Fruit fly (Drosophila melanogaster): Measurements from ENCODE around the gene CG13116.
A peak's percentile ranks its signal among the peaks of the same experiment; 100 is the strongest.

CG13116 gene

dm6 chr2L:9698923-9699493 lies 30.7 kb upstream of the CG13116 start, which contains the start of gene Pka-C1 (continued):
- peak; percentile 32 for TF ChIP-seq CG17829 (tag; optimal IDR thresholded peaks at IDR 0.05)
- no peak for TF ChIP-seq CG12942 (GFP tag; optimal IDR thresholded peaks at IDR 0.05)
- 0 out of 2 replicates have a peak, but pooled peaks have one; percentile 18 for TF ChIP-seq Drgx (GFP tag; IDR thresholded peaks at IDR 0.05)
- 0 out of 2 replicates have a peak, but pooled peaks have one; percentile 5 for TF ChIP-seq Oaz (GFP tag; IDR thresholded peaks at IDR 0.05)
- TF ChIP-seq hb (GFP tag; IDR thresholded peaks at IDR 0.05; ENCODE audit: partially characterized antibody): 0 out of 3 replicates have a peak, but pooled peaks have one; percentile 33
- TF ChIP-seq mam (GFP tag; optimal IDR thresholded peaks at IDR 0.05): no peak
- TF ChIP-seq dmrt11E (tag; optimal IDR thresholded peaks at IDR 0.05): peak; percentile 24
- TF ChIP-seq CG14014 (GFP tag; IDR thresholded peaks at IDR 0.05): peak; percentile 30; the same call in 1 of the 2 replicates
- peak; percentile 83 for TF ChIP-seq pzg (GFP tag; optimal IDR thresholded peaks at IDR 0.05)
- peak; percentile 10; the same call in 1 of the 2 replicates for TF ChIP-seq CG13287 (GFP tag; IDR thresholded peaks at IDR 0.05; ENCODE audit: partially characterized antibody)
- TF ChIP-seq lov (optimal IDR thresholded peaks at IDR 0.05): no peak
- 0 out of 3 replicates have a peak, but pooled peaks have one; percentile 24 for TF ChIP-seq lov (GFP tag; IDR thresholded peaks at IDR 0.05)
- no peak for TF ChIP-seq fd96Cb (tag; optimal IDR thresholded peaks at IDR 0.05)
- TF ChIP-seq CG4617 (GFP tag; optimal IDR thresholded peaks at IDR 0.05; ENCODE audit: borderline replicate concordance): peak; percentile 32
- 0 out of 3 replicates have a peak, but pooled peaks have one; percentile 14 for TF ChIP-seq C15 (GFP tag; IDR thresholded peaks at IDR 0.05)
- TF ChIP-seq CG10366 (GFP tag; IDR thresholded peaks at IDR 0.05): no peak
- peak; percentile 51 for TF ChIP-seq CG11504 (tag; optimal IDR thresholded peaks at IDR 0.05)
- TF ChIP-seq Abd-B (GFP tag; optimal IDR thresholded peaks at IDR 0.05): peak; percentile 66
- 0 out of 2 replicates have a peak, but pooled peaks have one; percentile 27 for TF ChIP-seq CG31441 (GFP tag; IDR thresholded peaks at IDR 0.05)
- TF ChIP-seq CG18011 (GFP tag; optimal IDR thresholded peaks at IDR 0.05): no peak
- TF ChIP-seq tna (GFP tag; IDR thresholded peaks at IDR 0.05; ENCODE audit: partially characterized antibody): peak; percentile 19; the same call in 1 of the 2 replicates
- peak; percentile 47 for TF ChIP-seq sob (GFP tag; IDR thresholded peaks at IDR 0.05)
- peak; percentile 70 for TF ChIP-seq NFAT (GFP tag; IDR thresholded peaks at IDR 0.05)
- peak; percentile 37 for TF ChIP-seq CG12071 (GFP tag; optimal IDR thresholded peaks at IDR 0.05)
- TF ChIP-seq ttk (GFP tag; IDR thresholded peaks at IDR 0.05): no peak
- no peak for TF ChIP-seq Awh (GFP tag; IDR thresholded peaks at IDR 0.05)
- TF ChIP-seq CG42726 (GFP tag; IDR thresholded peaks at IDR 0.05; ENCODE audit: partially characterized antibody): peak; percentile 86
- TF ChIP-seq CG10147 (GFP tag; optimal IDR thresholded peaks at IDR 0.05): peak; percentile 46
- peak; percentile 47; the same call in 1 of the 3 replicates for TF ChIP-seq CG7963 (GFP tag; IDR thresholded peaks at IDR 0.05; ENCODE audit: partially characterized antibody)
- no peak for TF ChIP-seq CG18476 (GFP tag; optimal IDR thresholded peaks at IDR 0.05)
- TF ChIP-seq CG32767 (GFP tag; IDR thresholded peaks at IDR 0.05): 0 out of 2 replicates have a peak, but pooled peaks have one; percentile 23
- TF ChIP-seq CG1233 (GFP tag; optimal IDR thresholded peaks at IDR 0.05): no peak
- no peak for TF ChIP-seq disco-r (GFP tag; optimal IDR thresholded peaks at IDR 0.05)
- peak; percentile 11 to 88 for TF ChIP-seq Pdp1 (GFP tag; optimal IDR thresholded peaks at IDR 0.05)
- TF ChIP-seq CG34376 (GFP tag; optimal IDR thresholded peaks at IDR 0.05): peak; percentile 39
- TF ChIP-seq bsh (GFP tag; optimal IDR thresholded peaks at IDR 0.05): peak in 1 of 2 experiments; percentile 16
- TF ChIP-seq CG10274 (GFP tag; optimal IDR thresholded peaks at IDR 0.05): peak; percentile 24
- TF ChIP-seq Myb (GFP tag; optimal IDR thresholded peaks at IDR 0.05): no peak
- peak; percentile 69; the same call in 2 of the 3 replicates for TF ChIP-seq CG11560 (tag; IDR thresholded peaks at IDR 0.05)
- peak; percentile 67; the same call in 1 of the 3 replicates for TF ChIP-seq CG11456 (GFP tag; IDR thresholded peaks at IDR 0.05)
- TF ChIP-seq ase (GFP tag; IDR thresholded peaks at IDR 0.05): 0 out of 3 replicates have a peak, but pooled peaks have one; percentile 14
- TF ChIP-seq CG15073 (GFP tag; optimal IDR thresholded peaks at IDR 0.05): no peak
- TF ChIP-seq Hmr (GFP tag; optimal IDR thresholded peaks at IDR 0.05): peak; percentile 61
- TF ChIP-seq CG9727 (GFP tag; optimal IDR thresholded peaks at IDR 0.05): peak; percentile 24
- TF ChIP-seq CG2116 (GFP tag; optimal IDR thresholded peaks at IDR 0.05): peak; percentile 94
- peak; percentile 12 for TF ChIP-seq CrebB (tag; optimal IDR thresholded peaks at IDR 0.05)
- TF ChIP-seq CG14441 (GFP tag; IDR thresholded peaks at IDR 0.05): 0 out of 2 replicates have a peak, but pooled peaks have one; percentile 23
- peak; percentile 54 for TF ChIP-seq CG11247 (GFP tag; IDR thresholded peaks at IDR 0.05)
